Worm (Caenorhabditis elegans): Measurements from ENCODE around the gene Y39G8B.2.

ce11 chrII:13945527-13945926, 30.5 kb downstream of the Y39G8B.2 start:
- TF ChIP-seq ztf-11 (tag; optimal IDR thresholded peaks at IDR 0.05) (no peak), pqm-1 (tag; optimal IDR thresholded peaks at IDR 0.05) (peak; percentile 59), lin-39 (tag; optimal IDR thresholded peaks at IDR 0.05) (no peak), unc-62 (GFP tag; optimal IDR thresholded peaks at IDR 0.05 in 1 of 2) (no peak), unc-62 (tag; optimal IDR thresholded peaks at IDR 0.05) (no peak), pha-4 (GFP tag; IDR thresholded peaks at IDR 0.05) (no peak), pha-4 (tag; optimal IDR thresholded peaks at IDR 0.05) (no peak), snpc-4 (tag; optimal IDR thresholded peaks at IDR 0.05) (no peak)
